Worm (Caenorhabditis elegans) whole organism, L4/young adult: ENCODE results near the gene K02D3.1.

Experiments used
- W03F9.2 ChIP-seq: fragments of 150-350 bp; optimal IDR thresholded peaks from 2 replicates; lab custom pipeline; 2014; ENCODE audit warnings: missing biosample characterization, missing genetic modification characterization
- dao-5 ChIP-seq: sonication (generic microtip); optimal IDR thresholded peaks from 2 replicates; lab custom pipeline; 2016; ENCODE audit warnings: missing genotype, missing genetic modification characterization, moderate library complexity, missing compliant biosample characterization
- him-1 ChIP-seq: sonication (generic microtip); optimal IDR thresholded peaks from 2 replicates; lab custom pipeline; 2016; ENCODE audit warnings: missing genotype, missing genetic modification reagents, missing genetic modification characterization, missing compliant biosample characterization

- TF ChIP-seq dao-5 (tag; lab: Kevin White, UChicago): no peak
- no peak for TF ChIP-seq W03F9.2
- no peak for TF ChIP-seq him-1 (tag; lab: Kevin White, UChicago)
Measured at ce11 chrX:13666864-13667263, 39.8 kb upstream of the K02D3.1 start.
